Worm (Caenorhabditis elegans): ENCODE results near the gene phyh-1.

The phyh-1 gene

ce11 chrIV:17284099-17284498, 24.9 kb upstream of the phyh-1 start, which contains the start of gene nra-1:
TSS of gene nra-1 (minus strand) at chrIV:17284199.
- no peak for TF ChIP-seq mab-5 (tag; optimal IDR thresholded peaks at IDR 0.05)
- no peak for TF ChIP-seq sptf-1 (tag; optimal IDR thresholded peaks at IDR 0.05)
- no peak for TF ChIP-seq nhr-76 (tag; optimal IDR thresholded peaks at IDR 0.05)
- no peak for TF ChIP-seq cnd-1 (tag; optimal IDR thresholded peaks at IDR 0.05)
- no peak for TF ChIP-seq mls-2 (tag; optimal IDR thresholded peaks at IDR 0.05)
- no peak for TF ChIP-seq tbx-8 (GFP tag; optimal IDR thresholded peaks at IDR 0.05)
- no peak for TF ChIP-seq pha-4 (tag; optimal IDR thresholded peaks at IDR 0.05)

- no peak for TF ChIP-seq nhr-28 (tag; optimal IDR thresholded peaks at IDR 0.05)
- TF ChIP-seq ces-1 (GFP tag; optimal IDR thresholded peaks at IDR 0.05): peak; percentile 22
Measured at ce11 chrIV:17281060-17282021, 22.1 kb upstream of the phyh-1 start.

DNA sequence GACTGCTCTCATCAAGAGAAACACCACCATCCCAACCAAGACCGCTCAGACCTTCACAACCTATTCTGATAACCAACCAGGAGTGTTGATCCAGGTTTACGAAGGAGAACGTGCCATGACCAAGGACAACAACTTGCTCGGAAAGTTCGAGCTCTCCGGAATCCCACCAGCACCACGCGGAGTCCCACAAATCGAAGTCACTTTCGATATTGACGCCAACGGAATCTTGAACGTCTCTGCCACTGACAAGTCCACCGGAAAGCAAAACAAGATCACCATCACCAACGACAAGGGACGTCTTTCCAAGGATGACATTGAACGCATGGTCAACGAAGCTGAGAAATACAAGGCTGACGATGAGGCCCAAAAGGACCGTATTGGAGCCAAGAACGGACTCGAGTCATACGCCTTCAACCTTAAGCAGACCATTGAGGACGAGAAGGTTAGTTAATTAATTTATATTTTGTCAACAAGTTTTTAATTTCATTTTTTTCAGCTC, 21.3 kb upstream of the phyh-1 start:
- TF ChIP-seq cnd-1 (tag; optimal IDR thresholded peaks at IDR 0.05) (no peak), nhr-28 (tag; optimal IDR thresholded peaks at IDR 0.05) (no peak), lin-32 (GFP tag; optimal IDR thresholded peaks at IDR 0.05) (no peak)

DNA sequence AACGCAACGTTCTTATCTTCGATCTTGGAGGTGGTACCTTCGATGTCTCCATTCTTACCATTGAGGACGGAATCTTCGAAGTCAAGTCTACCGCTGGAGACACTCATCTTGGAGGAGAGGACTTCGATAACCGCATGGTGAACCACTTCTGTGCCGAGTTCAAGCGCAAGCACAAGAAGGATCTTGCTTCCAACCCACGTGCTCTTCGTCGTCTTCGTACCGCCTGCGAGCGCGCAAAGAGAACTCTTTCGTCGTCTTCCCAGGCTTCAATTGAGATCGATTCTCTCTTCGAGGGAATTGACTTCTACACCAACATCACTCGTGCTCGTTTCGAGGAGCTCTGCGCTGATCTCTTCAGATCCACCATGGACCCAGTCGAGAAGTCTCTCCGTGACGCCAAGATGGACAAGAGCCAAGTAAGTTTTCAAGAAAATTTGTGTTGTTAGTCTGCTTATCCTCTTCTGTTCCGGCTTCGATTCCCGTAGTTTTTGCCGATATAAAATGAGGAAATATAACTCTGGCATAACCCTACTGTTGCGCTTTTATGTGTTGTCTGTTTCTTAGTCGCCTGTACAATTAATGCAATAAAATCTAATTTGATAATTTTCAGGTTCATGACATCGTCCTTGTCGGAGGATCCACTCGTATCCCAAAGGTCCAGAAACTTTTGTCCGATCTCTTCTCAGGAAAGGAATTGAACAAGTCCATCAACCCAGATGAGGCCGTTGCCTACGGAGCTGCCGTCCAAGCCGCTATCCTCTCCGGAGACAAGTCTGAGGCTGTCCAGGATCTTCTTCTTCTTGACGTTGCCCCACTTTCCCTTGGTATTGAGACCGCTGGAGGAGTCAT, 20.6 kb upstream of the phyh-1 start:
- TF ChIP-seq lin-13 (tag; optimal IDR thresholded peaks at IDR 0.05): no peak
- TF ChIP-seq elt-1 (tag; optimal IDR thresholded peaks at IDR 0.05; ENCODE audit: borderline replicate concordance, insufficient read depth): no peak
- TF ChIP-seq nhr-12 (tag; optimal IDR thresholded peaks at IDR 0.05): no peak
- TF ChIP-seq ceh-83 (GFP tag; optimal IDR thresholded peaks at IDR 0.05): no peak
- TF ChIP-seq ham-2 (GFP tag; optimal IDR thresholded peaks at IDR 0.05): no peak

- TF ChIP-seq lin-13 (tag; optimal IDR thresholded peaks at IDR 0.05) (no peak), elt-3 (tag; optimal IDR thresholded peaks at IDR 0.05) (no peak), bed-3 (GFP tag; optimal IDR thresholded peaks at IDR 0.05) (no peak), unc-62 (GFP tag; optimal IDR thresholded peaks at IDR 0.05) (no peak), ham-2 (GFP tag; optimal IDR thresholded peaks at IDR 0.05) (no peak), unc-120 (tag; optimal IDR thresholded peaks at IDR 0.05; ENCODE audit: poor library complexity, severe bottlenecking) (no peak), unc-39 (tag; optimal IDR thresholded peaks at IDR 0.05) (no peak), ces-1 (GFP tag; optimal IDR thresholded peaks at IDR 0.05) (no peak), ceh-83 (GFP tag; optimal IDR thresholded peaks at IDR 0.05) (no peak), tbx-8 (GFP tag; optimal IDR thresholded peaks at IDR 0.05) (no peak), nhr-237 (tag; optimal IDR thresholded peaks at IDR 0.05) (no peak), nhr-28 (tag; optimal IDR thresholded peaks at IDR 0.05) (no peak), pha-4 (tag; optimal IDR thresholded peaks at IDR 0.05) (no peak), snpc-4 (tag; optimal IDR thresholded peaks at IDR 0.05) (no peak), mep-1 (tag; optimal IDR thresholded peaks at IDR 0.05) (no peak), nhr-2 (tag; optimal IDR thresholded peaks at IDR 0.05) (no peak), sem-2 (GFP tag; optimal IDR thresholded peaks at IDR 0.05) (no peak), ceh-43 (GFP tag; optimal IDR thresholded peaks at IDR 0.05) (no peak), mab-5 (tag; optimal IDR thresholded peaks at IDR 0.05) (no peak)
Measured at ce11 chrIV:17278861-17279591, 19.8 kb upstream of the phyh-1 start, which contains the start of gene hsp-1. TSS of gene hsp-1 (plus strand) at chrIV:17278959.

Data from whole organism, mixed stage, embryonic.